Fruit fly (Drosophila melanogaster): ENCODE data around the gene Iris.

Iris gene

DNA sequence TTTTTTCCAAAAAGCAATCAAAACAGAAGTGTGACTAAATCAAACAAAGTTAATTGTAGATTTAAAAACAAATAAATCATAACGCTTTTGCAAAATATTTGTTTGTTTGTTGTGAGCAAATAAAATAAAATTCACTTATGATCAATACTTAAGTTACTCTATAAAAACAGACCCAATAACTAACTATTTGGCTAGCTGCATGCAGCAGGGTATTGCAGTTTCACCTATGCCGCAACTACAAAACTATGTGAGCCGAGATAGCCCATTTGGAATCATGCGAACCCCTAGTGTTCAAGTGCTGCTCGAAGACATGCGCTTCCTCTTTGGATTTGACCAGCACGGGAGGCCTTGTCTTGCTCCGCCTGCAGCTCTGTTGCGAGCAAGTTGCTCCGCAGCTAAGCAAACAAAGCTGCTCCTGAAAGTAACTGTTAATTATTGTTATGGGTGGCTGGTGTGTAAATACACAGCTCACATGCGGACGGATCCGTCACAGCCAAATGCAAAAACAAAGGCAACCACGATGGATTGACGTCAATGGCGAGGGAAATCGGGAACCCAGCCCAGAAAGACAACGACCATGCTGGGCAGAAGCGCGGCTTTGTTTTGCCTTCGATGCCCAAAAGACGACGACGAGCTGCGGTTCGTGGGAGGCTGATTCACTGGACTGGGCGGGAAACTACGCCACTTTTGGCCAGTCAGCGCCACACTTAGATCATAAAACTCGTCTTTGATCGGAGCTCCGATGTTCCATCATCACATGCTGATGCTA, 11.8 kb downstream of the Iris start:
- TF ChIP-seq CG11617 (GFP tag; optimal IDR thresholded peaks at IDR 0.05) (no peak), CG7101 (tag; optimal IDR thresholded peaks at IDR 0.05) (peak; percentile 2), Hr96 (GFP tag; optimal IDR thresholded peaks at IDR 0.05) (no peak), Clk (GFP tag; optimal IDR thresholded peaks at IDR 0.05) (peak; percentile 2), CG5204 (GFP tag; optimal IDR thresholded peaks at IDR 0.05) (peak; percentile 7), Crg-1 (GFP tag; optimal IDR thresholded peaks at IDR 0.05) (peak; percentile 58), CG12768 (GFP tag; optimal IDR thresholded peaks at IDR 0.05) (no peak)

DNA sequence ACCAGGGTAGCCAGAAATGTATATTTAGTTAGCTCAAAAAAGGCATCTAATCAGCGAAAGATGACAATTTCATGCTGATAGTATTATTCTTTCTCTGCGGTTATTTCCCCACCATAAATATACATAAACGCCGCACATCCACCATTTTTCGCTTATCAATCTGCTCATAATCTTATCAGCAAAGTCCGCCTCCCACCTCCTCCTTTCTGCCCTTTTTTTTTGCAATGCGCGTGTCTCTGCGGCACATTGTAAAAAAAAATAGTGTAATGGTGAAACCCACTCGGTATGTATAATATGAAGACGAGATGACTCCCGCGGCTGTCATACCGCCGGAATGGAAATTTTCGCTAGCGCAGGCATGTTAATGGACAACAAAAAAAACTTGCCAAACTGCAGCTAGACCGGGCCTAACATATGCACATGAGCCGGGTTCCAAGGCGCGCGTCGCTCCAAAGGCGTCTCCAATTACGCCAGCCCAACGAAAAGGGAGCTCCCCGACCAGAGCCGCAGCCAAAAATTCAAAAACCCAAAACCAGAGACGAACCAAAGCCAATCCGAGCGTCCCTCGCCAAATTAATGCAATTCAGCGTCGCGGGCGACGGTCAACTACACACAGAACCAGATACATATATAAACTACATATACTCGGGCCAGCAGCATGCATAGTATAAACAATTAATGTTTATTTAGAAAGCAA, 13.5 kb downstream of the Iris start:
- TF ChIP-seq Crg-1 (GFP tag; optimal IDR thresholded peaks at IDR 0.05): no peak
- TF ChIP-seq tj (GFP tag; optimal IDR thresholded peaks at IDR 0.05): peak; percentile 100
- peak; percentile 51 for TF ChIP-seq cic (GFP tag; optimal IDR thresholded peaks at IDR 0.05)
- peak; percentile 20 for TF ChIP-seq Mnt (GFP tag; optimal IDR thresholded peaks at IDR 0.05)
- TF ChIP-seq ovo (GFP tag; optimal IDR thresholded peaks at IDR 0.05): no peak

DNA sequence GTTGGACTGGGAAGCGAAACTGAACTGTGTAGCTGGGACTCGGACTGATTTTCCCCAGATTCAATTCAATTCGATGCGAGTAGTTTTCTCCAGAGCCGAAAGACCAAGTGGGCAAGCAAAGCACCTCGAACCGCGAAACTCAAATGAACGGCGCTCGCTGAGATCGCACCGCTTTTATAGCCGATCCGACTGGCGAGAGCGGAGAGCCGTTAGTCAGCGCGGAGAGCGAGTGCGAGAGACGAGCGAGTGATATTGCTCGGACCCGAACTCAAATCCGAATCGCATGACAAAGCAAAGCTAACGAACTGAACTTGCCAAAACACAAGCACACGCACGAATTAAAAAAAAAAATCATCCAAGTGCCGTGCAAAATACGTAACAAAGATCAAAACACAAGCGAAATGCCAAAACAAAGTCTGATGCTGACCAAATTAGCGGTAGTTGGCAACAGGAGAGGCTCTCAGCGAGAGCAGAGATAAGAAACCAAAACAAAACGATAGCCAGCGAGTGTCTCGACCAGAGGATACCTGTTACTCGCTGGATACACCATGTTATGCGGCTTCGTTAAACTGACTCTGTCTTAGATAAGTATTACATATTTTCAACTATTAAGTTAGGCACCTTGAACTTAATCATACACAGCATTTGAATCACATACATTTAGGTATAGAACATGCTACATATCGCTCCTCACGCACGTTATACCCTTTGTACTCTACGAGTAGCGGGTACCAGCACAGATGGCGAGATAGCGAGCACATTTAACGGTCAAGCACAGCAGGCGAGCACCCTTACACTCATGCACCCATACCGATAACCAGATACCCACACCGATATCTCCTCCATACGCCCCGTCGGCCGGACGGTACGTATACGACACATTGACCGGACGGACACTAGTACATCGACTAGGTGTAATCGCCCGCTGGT, 14.8 kb downstream of the Iris start:
- no peak for TF ChIP-seq cnc (optimal IDR thresholded peaks at IDR 0.05)
- TF ChIP-seq Mnt (GFP tag; optimal IDR thresholded peaks at IDR 0.05): peak; percentile 66
- TF ChIP-seq ovo (GFP tag; optimal IDR thresholded peaks at IDR 0.05): peak; percentile 93
- peak; percentile 71 for TF ChIP-seq CG7101 (tag; optimal IDR thresholded peaks at IDR 0.05)
- peak; percentile 64 for TF ChIP-seq CG1620 (GFP tag; optimal IDR thresholded peaks at IDR 0.05)
- TF ChIP-seq toe (GFP tag; optimal IDR thresholded peaks at IDR 0.05): peak; percentile 64
- peak; percentile 70 for TF ChIP-seq CG33017 (tag; optimal IDR thresholded peaks at IDR 0.05)
- peak; percentile 63 for TF ChIP-seq tj (GFP tag; optimal IDR thresholded peaks at IDR 0.05)
- peak; percentile 52 for TF ChIP-seq pad (GFP tag; optimal IDR thresholded peaks at IDR 0.05)
- TF ChIP-seq bab1 (GFP tag; optimal IDR thresholded peaks at IDR 0.05): peak; percentile 49
- no peak for TF ChIP-seq Clk (GFP tag; optimal IDR thresholded peaks at IDR 0.05)
- TF ChIP-seq cic (GFP tag; optimal IDR thresholded peaks at IDR 0.05): peak; percentile 78
- TF ChIP-seq CG12768 (GFP tag; optimal IDR thresholded peaks at IDR 0.05): peak; percentile 94
- TF ChIP-seq Hr96 (GFP tag; optimal IDR thresholded peaks at IDR 0.05): peak; percentile 57
- peak; percentile 45 for TF ChIP-seq CG7045 (GFP tag; optimal IDR thresholded peaks at IDR 0.05)
- TF ChIP-seq CG5204 (GFP tag; optimal IDR thresholded peaks at IDR 0.05): peak; percentile 77
- peak; percentile 49 for TF ChIP-seq Crg-1 (GFP tag; optimal IDR thresholded peaks at IDR 0.05)
- peak; percentile 97 for TF ChIP-seq kay (GFP tag; ENCODE audit: borderline replicate concordance)
- peak; percentile 79 for TF ChIP-seq CG11617 (GFP tag; optimal IDR thresholded peaks at IDR 0.05)
- TF ChIP-seq CG14711 (tag; optimal IDR thresholded peaks at IDR 0.05): peak; percentile 59

DNA sequence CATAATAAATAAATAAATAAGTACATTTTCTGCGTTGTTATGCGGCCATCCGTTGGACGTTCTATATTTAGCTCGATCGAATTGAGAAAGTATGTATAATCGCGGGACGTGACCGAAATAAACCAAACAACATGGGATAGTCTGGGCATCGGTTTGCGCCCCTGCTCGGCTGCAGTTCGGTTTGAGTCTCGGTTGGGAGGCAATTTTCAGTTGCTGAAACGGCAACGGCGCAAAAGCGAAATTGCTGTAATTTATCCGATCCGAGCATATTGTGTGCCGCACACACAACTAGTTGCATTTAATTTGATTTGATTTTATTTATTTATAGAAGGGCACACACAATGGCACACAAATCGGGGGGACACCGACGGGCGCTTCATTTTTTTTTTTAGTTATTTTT, 15.7 kb downstream of the Iris start:
- no peak for TF ChIP-seq CG33017 (tag; optimal IDR thresholded peaks at IDR 0.05)
- TF ChIP-seq cic (GFP tag; optimal IDR thresholded peaks at IDR 0.05): no peak
- no peak for TF ChIP-seq pad (GFP tag; optimal IDR thresholded peaks at IDR 0.05)
- no peak for TF ChIP-seq kay (GFP tag; ENCODE audit: borderline replicate concordance)
- no peak for TF ChIP-seq CG7045 (GFP tag; optimal IDR thresholded peaks at IDR 0.05)
- TF ChIP-seq cnc (optimal IDR thresholded peaks at IDR 0.05): no peak
- TF ChIP-seq Hr96 (GFP tag; optimal IDR thresholded peaks at IDR 0.05): no peak
- TF ChIP-seq CG1620 (GFP tag; optimal IDR thresholded peaks at IDR 0.05): no peak
- TF ChIP-seq tj (GFP tag; optimal IDR thresholded peaks at IDR 0.05): peak; percentile 27
- TF ChIP-seq bab1 (GFP tag; optimal IDR thresholded peaks at IDR 0.05): no peak
- no peak for TF ChIP-seq CG11617 (GFP tag; optimal IDR thresholded peaks at IDR 0.05)
- no peak for TF ChIP-seq CG12768 (GFP tag; optimal IDR thresholded peaks at IDR 0.05)
- TF ChIP-seq CG7101 (tag; optimal IDR thresholded peaks at IDR 0.05): no peak
- no peak for TF ChIP-seq Crg-1 (GFP tag; optimal IDR thresholded peaks at IDR 0.05)
- no peak for TF ChIP-seq CG14711 (tag; optimal IDR thresholded peaks at IDR 0.05)
- peak; percentile 28 for TF ChIP-seq Mnt (GFP tag; optimal IDR thresholded peaks at IDR 0.05)
- no peak for TF ChIP-seq ovo (GFP tag; optimal IDR thresholded peaks at IDR 0.05)
- TF ChIP-seq CG5204 (GFP tag; optimal IDR thresholded peaks at IDR 0.05): peak; percentile 39
- TF ChIP-seq toe (GFP tag; optimal IDR thresholded peaks at IDR 0.05): peak; percentile 7
- TF ChIP-seq Clk (GFP tag; optimal IDR thresholded peaks at IDR 0.05): no peak

DNA sequence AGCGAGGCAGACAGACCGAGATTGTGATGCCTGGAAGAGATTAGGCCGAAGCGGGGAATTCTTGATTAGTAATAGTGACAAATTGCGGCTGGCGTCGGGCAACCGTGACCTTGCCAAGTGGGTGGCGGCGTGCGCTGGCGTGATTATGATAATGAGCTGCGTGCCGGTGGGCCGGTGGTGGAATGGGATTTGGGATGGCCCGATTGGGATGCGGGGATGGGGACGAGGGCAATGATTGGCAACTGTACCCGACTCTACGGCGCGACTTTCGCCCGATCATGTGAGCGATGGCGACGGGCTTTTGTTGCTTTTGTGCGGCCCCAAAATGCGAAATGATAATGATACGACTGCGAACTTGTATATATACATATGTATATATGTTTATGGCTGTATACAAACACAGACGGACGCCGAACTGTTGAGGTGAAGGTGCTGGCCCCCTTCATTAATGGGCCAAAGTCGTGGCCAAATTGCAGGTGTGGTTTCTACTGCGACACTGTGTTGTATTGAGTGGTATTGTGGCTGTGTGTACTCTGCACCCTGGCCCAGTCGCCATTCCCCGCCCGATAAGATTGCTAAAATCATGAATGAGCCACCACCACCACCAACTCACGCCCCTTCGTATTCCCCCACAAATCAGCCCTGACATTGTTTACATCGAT, 17.1 kb downstream of the Iris start:
- TF ChIP-seq Crg-1 (GFP tag; optimal IDR thresholded peaks at IDR 0.05) (no peak), cic (GFP tag; optimal IDR thresholded peaks at IDR 0.05) (peak; percentile 99), ovo (GFP tag; optimal IDR thresholded peaks at IDR 0.05) (no peak), cnc (optimal IDR thresholded peaks at IDR 0.05) (no peak), Hr96 (GFP tag; optimal IDR thresholded peaks at IDR 0.05) (peak; percentile 34), tj (GFP tag; optimal IDR thresholded peaks at IDR 0.05) (no peak), CG14711 (tag; optimal IDR thresholded peaks at IDR 0.05) (no peak), toe (GFP tag; optimal IDR thresholded peaks at IDR 0.05) (peak; percentile 26), CG7045 (GFP tag; optimal IDR thresholded peaks at IDR 0.05) (peak; percentile 26), CG33017 (tag; optimal IDR thresholded peaks at IDR 0.05) (peak; percentile 18), kay (GFP tag; ENCODE audit: borderline replicate concordance) (peak; percentile 97), CG7101 (tag; optimal IDR thresholded peaks at IDR 0.05) (no peak), pad (GFP tag; optimal IDR thresholded peaks at IDR 0.05) (no peak), CG1620 (GFP tag; optimal IDR thresholded peaks at IDR 0.05) (no peak), CG11617 (GFP tag; optimal IDR thresholded peaks at IDR 0.05) (no peak), CG12768 (GFP tag; optimal IDR thresholded peaks at IDR 0.05) (peak; percentile 82), bab1 (GFP tag; optimal IDR thresholded peaks at IDR 0.05) (no peak), CG5204 (GFP tag; optimal IDR thresholded peaks at IDR 0.05) (no peak), Mnt (GFP tag; optimal IDR thresholded peaks at IDR 0.05) (peak; percentile 57), Clk (GFP tag; optimal IDR thresholded peaks at IDR 0.05) (no peak)

Measured in whole organism, adult.